Worm (Caenorhabditis elegans): Measurements from ENCODE around the gene ppm-1.H.

The ppm-1.H gene

DNA sequence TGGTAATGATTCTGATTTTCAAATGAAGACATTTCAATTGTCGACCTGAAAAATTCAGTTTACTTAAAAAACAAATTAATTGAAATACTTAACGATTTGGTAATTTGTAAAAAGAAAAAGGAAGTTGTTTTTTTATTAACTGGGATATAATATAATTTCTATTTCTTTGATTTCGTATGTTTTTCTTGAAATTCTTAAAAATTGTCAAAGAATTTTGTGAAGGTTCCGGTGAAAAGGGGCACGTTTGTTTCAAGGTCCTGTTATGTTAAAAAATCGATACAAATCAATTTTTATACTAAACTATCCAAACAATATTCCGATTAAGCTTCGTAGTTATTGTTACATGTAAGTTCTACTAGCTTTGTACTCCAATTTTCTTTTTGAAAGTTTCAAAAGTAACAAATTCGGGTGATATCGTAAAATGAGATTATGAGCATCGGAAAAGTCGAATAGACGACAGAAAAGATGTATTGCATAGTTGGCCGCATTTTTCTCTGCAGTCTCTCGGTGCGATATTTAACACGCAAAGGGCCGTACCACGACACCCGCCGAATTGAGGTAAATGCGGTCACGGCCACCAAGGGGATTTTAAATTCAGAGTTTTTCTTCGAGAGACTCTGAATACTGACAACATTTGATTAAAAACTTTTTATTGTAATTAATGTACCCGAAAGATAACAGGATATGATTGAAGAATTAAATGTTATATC, 8.8 kb downstream of the ppm-1.H start, which contains the start of gene Y39C12A.9:
Gene Y39C12A.9, minus strand, starts transcription at position 51 of the 710 bp plus-strand sequence.
- TF ChIP-seq F13C5.2 (tag; optimal IDR thresholded peaks at IDR 0.05) (no peak), aly-1 (tag; optimal IDR thresholded peaks at IDR 0.05) (no peak)

DNA sequence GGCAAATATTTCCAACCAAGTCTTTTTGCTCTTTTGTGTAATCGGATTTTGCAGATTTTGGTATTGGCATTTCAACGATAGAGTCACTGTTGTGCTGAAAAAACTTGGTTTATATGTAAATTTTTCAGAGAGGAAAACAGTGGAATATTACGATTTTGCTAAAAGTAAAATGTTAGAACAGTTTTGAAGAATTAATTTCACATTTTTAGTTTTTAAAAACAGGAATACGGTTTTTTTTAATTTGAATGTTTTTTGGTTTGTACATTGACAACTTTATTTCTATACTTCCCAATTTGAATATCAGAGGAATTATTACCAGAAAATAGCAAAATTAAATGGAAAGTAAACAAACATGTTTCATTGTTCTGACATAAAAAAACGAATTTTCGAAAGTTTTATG, 15.5 kb downstream of the ppm-1.H start, which contains the start of gene dnj-26:
Gene dnj-26, minus strand, starts transcription at position 101 of the 400 bp plus-strand sequence.
- TF ChIP-seq tbx-11 (GFP tag; IDR thresholded peaks at IDR 0.05) = no peak
- no peak for TF ChIP-seq flt-1 (GFP tag; IDR thresholded peaks at IDR 0.05)
- no peak for TF ChIP-seq scrt-1 (GFP tag; IDR thresholded peaks at IDR 0.05)

DNA sequence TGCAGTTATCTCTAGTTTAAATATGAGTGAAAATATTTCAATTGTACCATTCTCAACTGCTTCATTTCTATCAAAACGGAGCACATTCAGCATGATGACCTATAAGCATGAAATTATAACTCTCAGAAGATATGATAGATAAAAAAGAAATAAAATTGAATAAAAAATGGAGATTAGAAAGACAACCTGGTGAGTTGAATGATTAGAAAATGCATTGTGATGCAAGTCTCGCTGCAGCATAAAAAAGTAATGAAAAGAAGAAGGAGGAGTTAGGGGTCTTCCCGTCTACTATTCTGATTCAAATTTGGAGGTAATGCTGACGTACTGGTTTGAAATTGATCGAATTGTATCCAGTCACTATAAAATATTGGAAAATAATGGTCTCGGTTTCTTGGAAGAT, 23.4 kb downstream of the ppm-1.H start, which contains the start of gene sre-15:
Gene sre-15, minus strand, starts transcription at position 101 of the 400 bp plus-strand sequence.
- TF ChIP-seq ceh-13 (GFP tag; optimal IDR thresholded peaks at IDR 0.05) = no peak
- no peak for TF ChIP-seq F13C5.2 (tag; optimal IDR thresholded peaks at IDR 0.05)
- no peak for TF ChIP-seq B0310.2 (tag; optimal IDR thresholded peaks at IDR 0.05)
- no peak for TF ChIP-seq aly-1 (tag; optimal IDR thresholded peaks at IDR 0.05)
- no peak for TF ChIP-seq tra-4 (tag; optimal IDR thresholded peaks at IDR 0.05)
- no peak for TF ChIP-seq ama-1 (optimal IDR thresholded peaks at IDR 0.05)
- TF ChIP-seq hmbx-1 (tag; optimal IDR thresholded peaks at IDR 0.05) = no peak
- TF ChIP-seq hmg-4 (GFP tag; optimal IDR thresholded peaks at IDR 0.05) = no peak
- no peak for TF ChIP-seq pes-1 (GFP tag; IDR thresholded peaks at IDR 0.05)
- TF ChIP-seq ceh-36 (tag; optimal IDR thresholded peaks at IDR 0.05) = no peak
- TF ChIP-seq flt-1 (GFP tag; IDR thresholded peaks at IDR 0.05) = no peak
- TF ChIP-seq hnd-1 (tag; optimal IDR thresholded peaks at IDR 0.05) = no peak

DNA sequence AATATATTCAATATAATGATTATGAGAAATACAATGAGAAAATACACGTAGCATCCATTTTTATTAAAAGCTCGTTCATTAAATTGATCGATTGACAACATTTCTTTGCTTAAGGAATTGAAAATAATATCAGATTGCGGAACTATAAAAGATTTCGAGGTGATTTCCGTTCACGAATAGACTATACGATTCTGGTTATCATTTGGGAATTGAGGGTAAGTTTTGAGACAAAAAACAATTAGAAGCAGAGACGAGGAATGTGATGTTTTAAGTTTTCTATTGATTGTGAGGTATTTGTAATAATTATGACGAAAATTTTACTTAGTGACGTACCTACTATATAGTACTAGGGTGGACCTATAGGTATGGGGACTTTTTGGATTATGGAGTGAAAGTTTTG, 29.3 kb downstream of the ppm-1.H start, which contains the start of gene sre-19:
Gene sre-19, minus strand, starts transcription at position 101 of the 400 bp plus-strand sequence.
- TF ChIP-seq ama-1 (optimal IDR thresholded peaks at IDR 0.05) (no peak), hmg-4 (GFP tag; optimal IDR thresholded peaks at IDR 0.05) (no peak), ceh-13 (GFP tag; optimal IDR thresholded peaks at IDR 0.05) (no peak), tbx-37 (GFP tag; conservative IDR thresholded peaks at IDR 0.05) (no peak), ets-7 (tag; optimal IDR thresholded peaks at IDR 0.05) (no peak), flt-1 (GFP tag; IDR thresholded peaks at IDR 0.05) (no peak), sea-1 (GFP tag; conservative IDR thresholded peaks at IDR 0.05) (no peak), F13C5.2 (tag; optimal IDR thresholded peaks at IDR 0.05) (no peak), scrt-1 (GFP tag; IDR thresholded peaks at IDR 0.05) (no peak)

DNA sequence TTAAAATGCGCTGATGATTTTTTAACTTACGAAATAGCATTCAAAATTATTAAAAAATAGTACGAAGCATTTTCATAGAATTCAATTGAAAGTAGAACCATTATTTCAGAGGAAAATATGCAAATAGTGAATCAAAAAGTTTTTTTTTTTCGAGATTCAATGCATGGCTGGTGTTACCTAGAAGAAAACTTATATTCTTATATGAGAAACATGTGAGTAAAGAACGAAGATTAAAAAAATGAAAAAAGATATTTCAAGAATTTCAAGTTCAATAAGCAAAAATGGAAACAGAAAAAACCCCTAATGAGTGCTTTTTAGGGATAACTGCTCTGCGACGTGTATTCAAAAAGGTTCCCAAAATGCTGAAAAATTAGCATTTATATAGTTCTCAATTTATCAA, 32.1 kb downstream of the ppm-1.H start, which contains the start of gene sre-16:
Gene sre-16, minus strand, starts transcription at position 101 of the 400 bp plus-strand sequence.
- no peak for TF ChIP-seq sea-1 (GFP tag; conservative IDR thresholded peaks at IDR 0.05)
- TF ChIP-seq ceh-13 (GFP tag; optimal IDR thresholded peaks at IDR 0.05) = no peak
- no peak for TF ChIP-seq hmbx-1 (tag; optimal IDR thresholded peaks at IDR 0.05)
- TF ChIP-seq aly-1 (tag; optimal IDR thresholded peaks at IDR 0.05) = no peak
- TF ChIP-seq tra-4 (tag; optimal IDR thresholded peaks at IDR 0.05) = no peak
- no peak for TF ChIP-seq flt-1 (GFP tag; IDR thresholded peaks at IDR 0.05)
- TF ChIP-seq hmg-4 (GFP tag; optimal IDR thresholded peaks at IDR 0.05) = no peak
- no peak for TF ChIP-seq scrt-1 (GFP tag; IDR thresholded peaks at IDR 0.05)
- no peak for TF ChIP-seq ets-7 (tag; optimal IDR thresholded peaks at IDR 0.05)
- no peak for TF ChIP-seq ceh-36 (tag; optimal IDR thresholded peaks at IDR 0.05)
- no peak for TF ChIP-seq tbx-11 (GFP tag; IDR thresholded peaks at IDR 0.05)
- TF ChIP-seq B0310.2 (tag; optimal IDR thresholded peaks at IDR 0.05) = no peak

DNA sequence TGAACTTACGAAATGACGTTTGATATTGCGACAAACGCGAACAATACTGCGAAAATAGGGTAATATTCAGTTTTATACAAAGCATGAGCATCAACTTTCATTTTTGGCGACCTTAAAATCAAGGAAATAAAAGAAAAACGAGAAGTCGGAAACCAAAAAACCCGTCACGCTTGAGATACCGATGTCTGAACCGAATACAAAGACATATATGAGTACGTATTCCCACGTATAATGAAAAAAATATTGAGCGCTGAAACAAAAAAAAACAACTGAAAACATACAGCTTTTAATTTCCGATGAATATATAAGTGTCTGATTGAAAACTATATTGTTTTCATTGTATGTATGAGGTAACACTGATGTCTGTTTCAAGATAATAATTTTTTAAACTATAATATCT, 38.4 kb downstream of the ppm-1.H start, which contains the start of gene sre-18:
Gene sre-18, minus strand, starts transcription at position 101 of the 400 bp plus-strand sequence.
- TF ChIP-seq pes-1 (GFP tag; IDR thresholded peaks at IDR 0.05) (no peak), flt-1 (GFP tag; IDR thresholded peaks at IDR 0.05) (no peak), scrt-1 (GFP tag; IDR thresholded peaks at IDR 0.05) (no peak), sea-1 (GFP tag; conservative IDR thresholded peaks at IDR 0.05) (no peak), B0310.2 (tag; optimal IDR thresholded peaks at IDR 0.05) (no peak), tra-4 (tag; optimal IDR thresholded peaks at IDR 0.05) (no peak)

DNA sequence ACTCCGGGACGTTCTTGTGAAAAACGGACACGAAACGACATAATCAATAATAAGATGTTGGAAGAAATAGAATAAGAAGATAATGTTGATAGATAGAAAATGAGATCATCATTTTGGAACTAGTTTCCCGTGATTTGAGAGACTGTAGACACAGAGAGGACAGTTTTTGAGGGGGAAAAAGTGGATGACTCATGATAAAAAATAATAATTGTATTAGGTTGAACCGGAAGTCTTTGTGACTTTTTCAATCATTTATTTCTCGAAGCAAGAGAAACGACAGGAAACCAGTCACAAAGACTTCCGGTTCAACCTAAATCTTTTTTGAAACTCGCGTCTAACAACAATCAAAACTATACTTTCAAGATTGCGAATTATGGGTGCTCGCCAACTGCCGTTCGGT, 41.1 kb downstream of the ppm-1.H start, which contains the start of gene mlt-3:
Gene mlt-3, minus strand, starts transcription at position 101 of the 400 bp plus-strand sequence.
- TF ChIP-seq flt-1 (GFP tag; IDR thresholded peaks at IDR 0.05) (no peak), hmg-4 (GFP tag; optimal IDR thresholded peaks at IDR 0.05) (no peak), F13C5.2 (tag; optimal IDR thresholded peaks at IDR 0.05) (no peak), ama-1 (optimal IDR thresholded peaks at IDR 0.05) (no peak), hmbx-1 (tag; optimal IDR thresholded peaks at IDR 0.05) (no peak), pes-1 (GFP tag; IDR thresholded peaks at IDR 0.05) (no peak), scrt-1 (GFP tag; IDR thresholded peaks at IDR 0.05) (no peak)

DNA sequence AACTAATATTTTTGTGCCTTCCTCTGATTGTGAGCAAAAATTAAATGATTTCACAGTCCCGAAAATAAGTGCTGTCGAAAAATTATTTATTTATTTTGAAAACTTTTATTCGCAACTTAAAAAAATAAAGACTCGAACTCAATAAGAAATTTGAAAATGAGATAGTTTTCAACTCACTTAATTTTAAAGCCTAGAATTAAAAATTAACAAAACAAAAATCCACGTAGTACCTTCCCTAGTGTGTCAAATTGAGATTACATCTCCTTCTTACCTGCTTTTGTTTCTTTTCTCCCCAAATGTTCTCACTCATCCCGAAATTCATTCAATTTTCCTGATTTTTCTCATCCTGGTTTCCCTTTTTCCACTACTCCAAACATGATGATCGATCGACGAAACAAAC, 48.8 kb downstream of the ppm-1.H start, which contains the start of gene F35G2.5:
Gene F35G2.5, plus strand, starts transcription at position 301 of the 400 bp plus-strand sequence.
- no peak for TF ChIP-seq ets-7 (tag; optimal IDR thresholded peaks at IDR 0.05)
- TF ChIP-seq tbx-11 (GFP tag; IDR thresholded peaks at IDR 0.05) = no peak
- TF ChIP-seq scrt-1 (GFP tag; IDR thresholded peaks at IDR 0.05) = no peak
- TF ChIP-seq hnd-1 (tag; optimal IDR thresholded peaks at IDR 0.05) = no peak

DNA sequence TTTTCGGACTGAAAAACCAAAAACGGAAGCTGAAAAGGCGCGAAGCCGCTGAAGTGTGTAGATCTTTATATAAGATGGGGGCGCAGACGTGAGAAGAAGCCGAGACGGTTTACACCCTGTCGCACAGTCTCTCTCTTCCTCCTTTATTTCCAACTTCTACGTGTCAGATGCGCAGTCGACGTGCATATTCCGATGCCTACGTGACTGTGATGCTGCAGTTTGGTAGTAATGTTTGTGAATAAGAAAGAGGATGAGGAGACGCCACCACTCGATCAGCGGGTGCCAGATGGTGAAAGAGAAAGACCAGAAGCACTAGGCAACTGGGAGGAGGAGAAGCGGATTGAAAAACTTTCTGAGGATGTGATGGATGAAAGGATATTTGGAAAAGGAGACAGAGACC, 49.9 kb downstream of the ppm-1.H start:
- TF ChIP-seq B0310.2 (tag; optimal IDR thresholded peaks at IDR 0.05) (no peak), hmg-4 (GFP tag; optimal IDR thresholded peaks at IDR 0.05) (no peak), tbx-11 (GFP tag; IDR thresholded peaks at IDR 0.05) (no peak), ama-1 (optimal IDR thresholded peaks at IDR 0.05) (no peak), ets-7 (tag; optimal IDR thresholded peaks at IDR 0.05) (no peak)

All from whole organism, early embryonic.